Fruit fly (Drosophila melanogaster): ENCODE measurements around the gene dos.
A peak's percentile ranks its signal among the peaks of the same experiment; 100 is the strongest.

Gene dos

dm6 chr3L:2582753-2583536, 6.3 kb upstream of the dos start:
- peak; percentile 24 for TF ChIP-seq CG7101 (tag; optimal IDR thresholded peaks at IDR 0.05)
- no peak for TF ChIP-seq ovo (GFP tag; optimal IDR thresholded peaks at IDR 0.05)
- peak; percentile 13 for TF ChIP-seq CG12768 (GFP tag; optimal IDR thresholded peaks at IDR 0.05)
- TF ChIP-seq kay (GFP tag; ENCODE audit: borderline replicate concordance), result peak; percentile 83
- no peak for TF ChIP-seq pad (GFP tag; optimal IDR thresholded peaks at IDR 0.05)
- TF ChIP-seq tj (GFP tag; optimal IDR thresholded peaks at IDR 0.05), result peak; percentile 28
- no peak for TF ChIP-seq Clk (GFP tag; optimal IDR thresholded peaks at IDR 0.05)
- TF ChIP-seq CG11617 (GFP tag; optimal IDR thresholded peaks at IDR 0.05), result no peak
- no peak for TF ChIP-seq Hr96 (GFP tag; optimal IDR thresholded peaks at IDR 0.05)
- TF ChIP-seq cic (GFP tag; optimal IDR thresholded peaks at IDR 0.05), result no peak
- peak; percentile 25 for TF ChIP-seq CG14711 (tag; optimal IDR thresholded peaks at IDR 0.05)

dm6 chr3L:2583537-2583870, 5.7 kb upstream of the dos start:
- TF ChIP-seq cnc (optimal IDR thresholded peaks at IDR 0.05) (no peak), CG1620 (GFP tag; optimal IDR thresholded peaks at IDR 0.05) (no peak), toe (GFP tag; optimal IDR thresholded peaks at IDR 0.05) (no peak), Mnt (GFP tag; optimal IDR thresholded peaks at IDR 0.05) (no peak), CG5204 (GFP tag; optimal IDR thresholded peaks at IDR 0.05) (no peak), CG11617 (GFP tag; optimal IDR thresholded peaks at IDR 0.05) (no peak), Crg-1 (GFP tag; optimal IDR thresholded peaks at IDR 0.05) (no peak), Hr96 (GFP tag; optimal IDR thresholded peaks at IDR 0.05) (no peak), ovo (GFP tag; optimal IDR thresholded peaks at IDR 0.05) (no peak), pad (GFP tag; optimal IDR thresholded peaks at IDR 0.05) (no peak), CG33017 (tag; optimal IDR thresholded peaks at IDR 0.05) (no peak), CG12768 (GFP tag; optimal IDR thresholded peaks at IDR 0.05) (no peak), CG7045 (GFP tag; optimal IDR thresholded peaks at IDR 0.05) (no peak), tj (GFP tag; optimal IDR thresholded peaks at IDR 0.05) (no peak), bab1 (GFP tag; optimal IDR thresholded peaks at IDR 0.05) (no peak), cic (GFP tag; optimal IDR thresholded peaks at IDR 0.05) (no peak), Clk (GFP tag; optimal IDR thresholded peaks at IDR 0.05) (no peak)

dm6 chr3L:2584119-2584805, 5.0 kb upstream of the dos start:
- peak; percentile 3 for TF ChIP-seq CG7045 (GFP tag; optimal IDR thresholded peaks at IDR 0.05)
- TF ChIP-seq CG12768 (GFP tag; optimal IDR thresholded peaks at IDR 0.05), result peak; percentile 22
- peak; percentile 20 for TF ChIP-seq pad (GFP tag; optimal IDR thresholded peaks at IDR 0.05)
- no peak for TF ChIP-seq cnc (optimal IDR thresholded peaks at IDR 0.05)

- no peak for TF ChIP-seq Crg-1 (GFP tag; optimal IDR thresholded peaks at IDR 0.05)
- TF ChIP-seq tj (GFP tag; optimal IDR thresholded peaks at IDR 0.05), result no peak
- no peak for TF ChIP-seq bab1 (GFP tag; optimal IDR thresholded peaks at IDR 0.05)
- no peak for TF ChIP-seq cnc (optimal IDR thresholded peaks at IDR 0.05)
- no peak for TF ChIP-seq kay (GFP tag; ENCODE audit: borderline replicate concordance)
- no peak for TF ChIP-seq Clk (GFP tag; optimal IDR thresholded peaks at IDR 0.05)
- no peak for TF ChIP-seq CG7101 (tag; optimal IDR thresholded peaks at IDR 0.05)
- no peak for TF ChIP-seq CG7045 (GFP tag; optimal IDR thresholded peaks at IDR 0.05)
- no peak for TF ChIP-seq toe (GFP tag; optimal IDR thresholded peaks at IDR 0.05)
- TF ChIP-seq CG33017 (tag; optimal IDR thresholded peaks at IDR 0.05), result no peak
- TF ChIP-seq cic (GFP tag; optimal IDR thresholded peaks at IDR 0.05), result no peak
- TF ChIP-seq CG14711 (tag; optimal IDR thresholded peaks at IDR 0.05), result no peak
- TF ChIP-seq pad (GFP tag; optimal IDR thresholded peaks at IDR 0.05), result no peak
- TF ChIP-seq CG1620 (GFP tag; optimal IDR thresholded peaks at IDR 0.05), result no peak
- no peak for TF ChIP-seq CG5204 (GFP tag; optimal IDR thresholded peaks at IDR 0.05)
These were observed 4.4 kb upstream of the dos start for dm6 chr3L:2584827-2585226.

- peak; percentile 27 for TF ChIP-seq CG12768 (GFP tag; optimal IDR thresholded peaks at IDR 0.05)
- TF ChIP-seq cic (GFP tag; optimal IDR thresholded peaks at IDR 0.05), result peak; percentile 58
- TF ChIP-seq CG7101 (tag; optimal IDR thresholded peaks at IDR 0.05), result peak; percentile 5
- TF ChIP-seq tj (GFP tag; optimal IDR thresholded peaks at IDR 0.05), result peak; percentile 75
- TF ChIP-seq bab1 (GFP tag; optimal IDR thresholded peaks at IDR 0.05), result peak; percentile 65
- no peak for TF ChIP-seq CG11617 (GFP tag; optimal IDR thresholded peaks at IDR 0.05)
- peak; percentile 56 for TF ChIP-seq Mnt (GFP tag; optimal IDR thresholded peaks at IDR 0.05)
- TF ChIP-seq CG1620 (GFP tag; optimal IDR thresholded peaks at IDR 0.05), result peak; percentile 55
- no peak for TF ChIP-seq CG5204 (GFP tag; optimal IDR thresholded peaks at IDR 0.05)
- TF ChIP-seq CG14711 (tag; optimal IDR thresholded peaks at IDR 0.05), result peak; percentile 26
These were observed 3.1 kb upstream of the dos start, which contains the start of gene msn for dm6 chr3L:2585794-2586741. msn (minus strand) TSS chr3L:2586540.
